Worm (Caenorhabditis elegans) whole organism, L2 larva: ENCODE data around the gene nhr-218.

Source experiments
- Y55F3AM.14 ChIP-seq: fragments of 200-800 bp; sonication (Bioruptor generic); optimal IDR thresholded peaks from 2 replicates; lab custom pipeline; 2018; ENCODE audit warnings: mild to moderate bottlenecking, missing genetic modification characterization, missing compliant biosample characterization
- lin-13 ChIP-seq: fragments of 150-350 bp; optimal IDR thresholded peaks from 2 replicates; lab custom pipeline; 2014; ENCODE audit warnings: missing biosample characterization, missing genetic modification reagents, missing genetic modification characterization
- lsy-2 ChIP-seq, 2 experiments: fragments of 150-350 bp in 1 of 2; sonication (generic microtip) in 1 of 2; optimal IDR thresholded peaks; 2 replicates each; lab custom pipeline; 2014 to 2017; ENCODE audit warnings: missing biosample characterization in 2 of 2, missing genetic modification characterization in 2 of 2
- mdl-1 ChIP-seq, 2 experiments: fragments of 150-350 bp in 1 of 2; sonication (generic microtip) in 1 of 2; optimal IDR thresholded peaks; 2 replicates each; lab custom pipeline; 2017; ENCODE audit warnings: missing biosample characterization in 2 of 2, missing genetic modification characterization in 2 of 2
- nhr-10 ChIP-seq: sonication (generic microtip); optimal IDR thresholded peaks from 2 replicates; lab custom pipeline; 2017; ENCODE audit warnings: missing biosample characterization, missing genetic modification characterization
- nhr-237 ChIP-seq: fragments of 150-350 bp; optimal IDR thresholded peaks from 2 replicates; lab custom pipeline; 2014; ENCODE audit warnings: missing biosample characterization, missing genetic modification characterization
- skn-1 ChIP-seq: sonication (generic microtip); optimal IDR thresholded peaks from 2 replicates; lab custom pipeline; 2017; ENCODE audit warnings: missing biosample characterization, missing genetic modification characterization
- zag-1 ChIP-seq: fragments of 150-350 bp; optimal IDR thresholded peaks from 2 replicates; lab custom pipeline; 2014; ENCODE audit warnings: missing biosample characterization, missing genetic modification characterization
- ztf-4 ChIP-seq: fragments of 150-350 bp; optimal IDR thresholded peaks from 2 replicates; lab custom pipeline; 2014; ENCODE audit warnings: missing biosample characterization, missing genetic modification characterization

DNA sequence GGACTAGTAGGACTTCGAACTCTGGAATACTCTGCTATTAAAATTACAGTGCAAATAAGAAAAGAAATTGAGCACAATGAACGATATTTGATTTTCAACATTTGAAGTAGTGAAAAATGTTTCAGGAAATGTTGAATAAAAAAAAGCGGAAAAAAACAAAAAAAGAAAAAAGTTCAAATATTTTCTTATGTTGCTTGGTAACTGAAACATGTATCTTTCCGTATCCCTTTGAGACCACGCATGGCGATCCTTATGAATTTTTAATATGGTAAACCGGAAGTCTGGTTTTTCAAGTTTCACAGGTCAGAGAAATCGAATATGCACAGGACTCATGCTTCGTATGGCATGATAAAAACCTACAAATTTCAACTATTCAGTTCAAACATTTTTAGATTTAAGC lies 29.4 kb downstream of the nhr-218 start, which contains the start of gene F28G4.3:
- TF ChIP-seq zag-1 (tag; lab: Kevin White, UChicago): no peak
- no peak for TF ChIP-seq Y55F3AM.14 (GFP tag; lab: Kevin White, UChicago)
- no peak for TF ChIP-seq nhr-237 (tag; lab: Kevin White, UChicago)
- no peak for TF ChIP-seq ztf-4 (tag; lab: Kevin White, UChicago)
- no peak for TF ChIP-seq lsy-2 (tag; optimal IDR thresholded peaks at IDR 0.05; lab: Kevin White, UChicago)
- no peak for TF ChIP-seq lin-13 (GFP tag; lab: Kevin White, UChicago)
- TF ChIP-seq mdl-1 (tag; optimal IDR thresholded peaks at IDR 0.05; lab: Kevin White, UChicago): no peak
- no peak for TF ChIP-seq nhr-10 (tag; lab: Kevin White, UChicago)
- no peak for TF ChIP-seq skn-1 (tag; lab: Kevin White, UChicago)
